Fruit fly (Drosophila melanogaster) whole organism: ENCODE results near the gene CG14439.

Source experiments
- CG8478 ChIP-seq: fragments of >200 bp; optimal IDR thresholded peaks from 2 replicates; lab custom pipeline; 2018; ENCODE audit warnings: inconsistent platforms
- Dll ChIP-seq: fragments of >200 bp; optimal IDR thresholded peaks from 2 replicates; lab custom pipeline; 2017
- pan ChIP-seq: fragments of >200 bp; optimal IDR thresholded peaks from 2 replicates; lab custom pipeline; 2017
- psq ChIP-seq: fragments of >200 bp; optimal IDR thresholded peaks from 2 replicates; lab custom pipeline; 2017

DNA sequence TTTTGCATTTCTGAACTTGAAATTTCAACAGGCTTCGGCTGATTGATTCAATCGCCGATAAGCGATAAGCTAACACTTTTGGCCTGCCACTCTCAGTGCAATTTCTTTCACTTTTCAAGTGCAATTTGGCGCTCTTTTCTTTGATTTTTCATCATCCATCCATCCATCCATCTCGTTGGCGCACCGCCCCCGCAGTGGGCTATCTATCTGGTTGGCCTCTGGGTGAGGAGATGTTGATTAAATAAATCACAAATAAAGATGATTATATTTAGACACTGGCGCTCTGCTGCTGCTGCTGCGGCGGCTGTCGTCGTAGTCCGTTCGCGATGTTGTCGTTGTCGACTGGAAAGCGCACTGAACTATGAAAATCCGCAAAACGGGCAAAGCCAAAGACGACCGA lies 43.6 kb downstream of the CG14439 start:
- TF ChIP-seq pan (lab: Kevin White, UChicago) (no peak), psq (no peak), Dll (lab: Kevin White, UChicago) (no peak), CG8478 (lab: Kevin White, UChicago) (no peak)
